Fruit fly (Drosophila melanogaster): ENCODE measurements around the gene sba.

- TF ChIP-seq fd96Ca (GFP tag; IDR thresholded peaks at IDR 0.05) (no peak), CG8159 (tag; optimal IDR thresholded peaks at IDR 0.05) (no peak), CG32121 (GFP tag; IDR thresholded peaks at IDR 0.05) (no peak), CG9948 (tag; optimal IDR thresholded peaks at IDR 0.05) (no peak)
Measured at dm6 chr3R:23876699-23877098, 46.1 kb downstream of the sba start.
